Worm (Caenorhabditis elegans): ENCODE data around the gene C18A3.7.

- TF ChIP-seq W03F9.2 (tag; optimal IDR thresholded peaks at IDR 0.05) (no peak), dao-5 (tag; optimal IDR thresholded peaks at IDR 0.05) (no peak), him-1 (tag; optimal IDR thresholded peaks at IDR 0.05) (no peak)
Measured at ce11 chrII:5738795-5739194, 8.6 kb upstream of the C18A3.7 start, which contains the start of gene hlh-14.
